Fruit fly (Drosophila melanogaster) whole organism, embryonic: ENCODE data around the gene lobo.

Source experiments
- Awh ChIP-seq: fragments of 200-800 bp; sonication (Bioruptor generic); IDR thresholded peaks from 2 replicates; pipeline ENCODE4, ENCODE4 v1.3.6; 2022; ENCODE audit warnings: missing biosample characterization, missing genetic modification characterization
- B-H1 ChIP-seq: fragments of 200-800 bp; sonication (Bioruptor generic); IDR thresholded peaks from 3 replicates; pipeline ENCODE4 v1.3.6; 2022; ENCODE audit warnings: missing biosample characterization, missing genetic modification characterization
- CG10321 ChIP-seq: fragments of 200-800 bp; sonication (Bioruptor generic); IDR thresholded peaks from 2 replicates; pipeline ENCODE4 v1.3.6; 2022; ENCODE audit warnings: missing biosample characterization, missing genetic modification characterization
- CG12104 ChIP-seq: fragments of 200-800 bp; sonication (Bioruptor generic); optimal IDR thresholded peaks from 3 replicates; lab custom pipeline; 2016; ENCODE audit warnings: missing biosample characterization, missing genetic modification characterization
- CG12391 ChIP-seq: fragments of 200-800 bp; sonication (Bioruptor generic); optimal IDR thresholded peaks from 3 replicates; lab custom pipeline; 2018; ENCODE audit warnings: missing biosample characterization, mild to moderate bottlenecking, missing genetic modification characterization, moderate library complexity
- CG13775 ChIP-seq: fragments of 200-800 bp; sonication (Bioruptor generic); optimal IDR thresholded peaks from 3 replicates; lab custom pipeline; 2017; ENCODE audit warnings: missing biosample characterization, mild to moderate bottlenecking, missing genetic modification characterization
- CG14965 ChIP-seq: fragments of 200-800 bp; sonication (Bioruptor generic); optimal IDR thresholded peaks from 2 replicates; lab custom pipeline; 2016; ENCODE audit warnings: missing biosample characterization, missing genetic modification characterization, borderline replicate concordance
- CG15601 ChIP-seq: fragments of 200-800 bp; sonication (Bioruptor generic); optimal IDR thresholded peaks from 3 replicates; lab custom pipeline; 2019; ENCODE audit warnings: missing biosample characterization, mild to moderate bottlenecking, missing genetic modification characterization, moderate library complexity
- CG1647 ChIP-seq: fragments of 200-800 bp; sonication (Bioruptor generic); optimal IDR thresholded peaks from 3 replicates; lab custom pipeline; 2016; ENCODE audit warnings: missing biosample characterization, missing genetic modification characterization
- CG16779 ChIP-seq: fragments of 200-800 bp; sonication (Bioruptor generic); IDR thresholded peaks from 2 replicates; pipeline ENCODE4 v1.3.6; 2022; ENCODE audit warnings: missing biosample characterization, missing genetic modification characterization
- CG16813 ChIP-seq: fragments of 200-800 bp; sonication (Bioruptor generic); IDR thresholded peaks from 3 replicates; pipeline ENCODE4 v1.3.6; 2022; ENCODE audit warnings: missing biosample characterization, missing genetic modification characterization; ENCODE audit not compliant: partially characterized antibody
- CG17361 ChIP-seq: fragments of 200-800 bp; sonication (Bioruptor generic); IDR thresholded peaks from 3 replicates; pipeline ENCODE4 v1.3.6; 2022; ENCODE audit warnings: missing biosample characterization, missing genetic modification characterization
- CG17568 ChIP-seq: fragments of 200-800 bp; sonication (Bioruptor generic); optimal IDR thresholded peaks from 2 replicates; lab custom pipeline; 2018; ENCODE audit warnings: missing biosample characterization, mild to moderate bottlenecking, missing genetic modification characterization, moderate library complexity
- CG2129 ChIP-seq: fragments of 200-800 bp; sonication (Bioruptor generic); IDR thresholded peaks from 2 replicates; pipeline ENCODE4 v1.3.6; 2022; ENCODE audit warnings: missing biosample characterization, missing genetic modification characterization; ENCODE audit not compliant: partially characterized antibody
- CG30020 ChIP-seq: fragments of 200-800 bp; optimal IDR thresholded peaks from 2 replicates; lab custom pipeline; 2019; ENCODE audit warnings: missing biosample characterization, mild to moderate bottlenecking, missing genetic modification characterization, moderate library complexity
- CG33213 ChIP-seq: fragments of 200-800 bp; sonication (Bioruptor generic); optimal IDR thresholded peaks from 3 replicates; lab custom pipeline; 2016; ENCODE audit warnings: missing biosample characterization, missing genetic modification characterization
- CG3995 ChIP-seq: fragments of 200-800 bp; sonication (Bioruptor generic); optimal IDR thresholded peaks from 3 replicates; lab custom pipeline; 2016; ENCODE audit warnings: missing biosample characterization, missing genetic modification characterization
- CG42726 ChIP-seq: fragments of 200-800 bp; sonication (Bioruptor generic); IDR thresholded peaks from 2 replicates; pipeline ENCODE4 v1.3.6; 2022; ENCODE audit warnings: missing biosample characterization, missing genetic modification characterization; ENCODE audit not compliant: partially characterized antibody
- CG5953 ChIP-seq: fragments of 200-800 bp; sonication (Bioruptor generic); IDR thresholded peaks from 2 replicates; pipeline ENCODE4 v1.3.6; 2022; ENCODE audit warnings: missing biosample characterization, missing genetic modification characterization
- CG6175 ChIP-seq: fragments of 200-800 bp; sonication (Bioruptor generic); IDR thresholded peaks from 3 replicates; pipeline ENCODE4 v1.3.6; 2022; ENCODE audit warnings: missing biosample characterization, missing genetic modification characterization
- CG7357 ChIP-seq: fragments of 200-800 bp; sonication (Bioruptor generic); IDR thresholded peaks from 3 replicates; pipeline ENCODE4 v1.3.6; 2022; ENCODE audit warnings: missing biosample characterization, missing genetic modification characterization
- CG8281 ChIP-seq: fragments of 200-800 bp; sonication (Bioruptor generic); optimal IDR thresholded peaks from 2 replicates; lab custom pipeline; 2018; ENCODE audit warnings: missing biosample characterization, mild to moderate bottlenecking, missing genetic modification characterization, moderate library complexity
- CG9609 ChIP-seq: fragments of 200-800 bp; sonication (Bioruptor generic); optimal IDR thresholded peaks from 3 replicates; lab custom pipeline; 2016; ENCODE audit warnings: missing biosample characterization, missing genetic modification characterization
- ERR ChIP-seq: fragments of 200-800 bp; sonication (Bioruptor generic); optimal IDR thresholded peaks from 2 replicates; lab custom pipeline; 2016; ENCODE audit warnings: missing biosample characterization, missing genetic modification characterization
- Eip74EF ChIP-seq, 2 experiments: fragments of 200-800 bp in 1 of 2; fragments of >200 bp in 1 of 2; sonication (Bioruptor generic) in 1 of 2; optimal IDR thresholded peaks; 2 replicates each; lab custom pipeline; 2017 to 2019; ENCODE audit warnings: missing biosample characterization in 2 of 2, missing genetic modification characterization in 2 of 2, mild to moderate bottlenecking in 1 of 2, moderate library complexity in 1 of 2
- Hr39 ChIP-seq: fragments of >200 bp; optimal IDR thresholded peaks from 2 replicates; lab custom pipeline; 2017
- Jarid2 ChIP-seq: fragments of 200-800 bp; sonication (Bioruptor generic); optimal IDR thresholded peaks from 3 replicates; lab custom pipeline; 2017; ENCODE audit warnings: mild to moderate bottlenecking, missing biosample characterization, missing genetic modification reagents, missing genetic modification characterization
- MBD-R2 ChIP-seq: fragments of 200-800 bp; sonication (Bioruptor generic); IDR thresholded peaks from 2 replicates; pipeline ENCODE4 v1.3.6; 2022; ENCODE audit warnings: missing biosample characterization, missing genetic modification characterization
- Max ChIP-seq: fragments of 200-800 bp; sonication (Bioruptor generic); optimal IDR thresholded peaks from 2 replicates; lab custom pipeline; 2016; ENCODE audit warnings: missing biosample characterization, mild to moderate bottlenecking, missing genetic modification characterization
- Optix ChIP-seq: fragments of 200-800 bp; sonication (Bioruptor generic); IDR thresholded peaks from 3 replicates; pipeline ENCODE4 v1.3.6; 2022; ENCODE audit warnings: missing biosample characterization, missing genetic modification characterization
- Tbp ChIP-seq: fragments of >200 bp; optimal IDR thresholded peaks from 2 replicates; lab custom pipeline; 2018; ENCODE audit warnings: missing biosample characterization, missing genetic modification characterization
- Vsx1 ChIP-seq: fragments of 200-800 bp; sonication (Bioruptor generic); optimal IDR thresholded peaks from 2 replicates; lab custom pipeline; 2017; ENCODE audit warnings: missing biosample characterization, mild to moderate bottlenecking, missing genetic modification characterization, missing genetic modification reagents
- al ChIP-seq: fragments of 200-800 bp; sonication (Bioruptor generic); IDR thresholded peaks from 2 replicates; pipeline ENCODE4 v1.3.6; 2022; ENCODE audit warnings: missing biosample characterization, missing genetic modification characterization
- ato ChIP-seq: fragments of 200-800 bp; sonication (Bioruptor generic); IDR thresholded peaks from 2 replicates; pipeline ENCODE4 v1.3.6; 2022; ENCODE audit warnings: missing biosample characterization, missing genetic modification characterization; ENCODE audit not compliant: partially characterized antibody
- croc ChIP-seq: fragments of 200-800 bp; sonication (Bioruptor generic); conservative IDR thresholded peaks from 3 replicates; pipeline ENCODE4 v1.3.6; 2022; ENCODE audit warnings: missing biosample characterization, missing genetic modification characterization
- fd96Cb ChIP-seq: fragments of 200-800 bp; sonication (Bioruptor generic); optimal IDR thresholded peaks from 2 replicates; lab custom pipeline; 2018; ENCODE audit warnings: missing biosample characterization, mild to moderate bottlenecking, missing genetic modification characterization, moderate library complexity
- insv ChIP-seq, 2 experiments: fragments of 200-800 bp; sonication (Bioruptor generic); optimal IDR thresholded peaks; 3 replicates each; lab custom pipeline; 2016 to 2018; ENCODE audit warnings: missing biosample characterization in 2 of 2, missing genetic modification characterization in 2 of 2
- klu ChIP-seq: fragments of 200-800 bp; sonication (Bioruptor generic); IDR thresholded peaks from 2 replicates; pipeline ENCODE4 v1.3.6; 2022; ENCODE audit warnings: missing biosample characterization, missing genetic modification characterization
- lov ChIP-seq, 2 experiments: fragments of 200-800 bp in 1 of 2; fragments of >200 bp in 1 of 2; sonication (Bioruptor generic) in 1 of 2; IDR thresholded peaks in 1 of 2; optimal IDR thresholded peaks in 1 of 2; 2 replicates in 1 of 2; 3 replicates in 1 of 2; pipeline versions ENCODE4 v1.3.6 to Lab custom; 2017 to 2022; ENCODE audit warnings: missing biosample characterization in 1 of 2, missing genetic modification characterization in 1 of 2
- mirr ChIP-seq: fragments of 200-800 bp; sonication (Bioruptor generic); optimal IDR thresholded peaks from 3 replicates; lab custom pipeline; 2018; ENCODE audit warnings: missing biosample characterization, mild to moderate bottlenecking, missing genetic modification characterization
- otp ChIP-seq: fragments of 200-800 bp; sonication (Bioruptor generic); IDR thresholded peaks from 3 replicates; pipeline ENCODE4, ENCODE4 v1.3.6; 2022; ENCODE audit warnings: missing biosample characterization, missing genetic modification characterization
- pfk ChIP-seq: fragments of 200-800 bp; sonication (Bioruptor generic); optimal IDR thresholded peaks from 2 replicates; lab custom pipeline; 2018; ENCODE audit warnings: missing biosample characterization, mild to moderate bottlenecking, missing genetic modification characterization, moderate library complexity
- pzg ChIP-seq: fragments of 200-800 bp; sonication (Bioruptor generic); optimal IDR thresholded peaks from 3 replicates; lab custom pipeline; 2018; ENCODE audit warnings: missing biosample characterization, mild to moderate bottlenecking, missing genetic modification characterization, moderate library complexity
- row ChIP-seq: fragments of 200-800 bp; sonication (Bioruptor generic); IDR thresholded peaks from 3 replicates; pipeline ENCODE4 v1.3.6; 2022; ENCODE audit warnings: missing biosample characterization, missing genetic modification characterization
- run ChIP-seq: fragments of 200-800 bp; sonication (Bioruptor generic); optimal IDR thresholded peaks from 3 replicates; lab custom pipeline; 2018; ENCODE audit warnings: missing biosample characterization, mild to moderate bottlenecking, missing genetic modification characterization
- schlank ChIP-seq: fragments of 200-800 bp; sonication (Bioruptor generic); optimal IDR thresholded peaks from 2 replicates; lab custom pipeline; 2018; ENCODE audit warnings: missing biosample characterization, mild to moderate bottlenecking, missing genetic modification characterization
- stc ChIP-seq: fragments of 200-800 bp; sonication (Bioruptor generic); IDR thresholded peaks from 2 replicates; pipeline ENCODE4 v1.3.6; 2022; ENCODE audit warnings: missing biosample characterization, missing genetic modification characterization
- tll ChIP-seq, 2 experiments: fragments of 200-800 bp in 1 of 2; fragments of >200 bp in 1 of 2; sonication (Bioruptor generic) in 1 of 2; optimal IDR thresholded peaks; 2 replicates each; lab custom pipeline; 2017 to 2019; ENCODE audit warnings: missing biosample characterization in 2 of 2, missing genetic modification characterization in 2 of 2, mild to moderate bottlenecking in 1 of 2, moderate library complexity in 1 of 2
- wek ChIP-seq: fragments of 200-800 bp; sonication (Bioruptor generic); optimal IDR thresholded peaks from 3 replicates; lab custom pipeline; 2018; ENCODE audit warnings: missing biosample characterization, mild to moderate bottlenecking, missing genetic modification characterization, moderate library complexity
- yki ChIP-seq: fragments of >200 bp; optimal IDR thresholded peaks from 3 replicates; lab custom pipeline; 2018

lobo gene

dm6 chr3R:25193726-25194204, at the start of gene lobo (continued):
- TF ChIP-seq CG14965 (peak; percentile 11), row (GFP tag; lab: Robert Waterston, UW) (peak; percentile 56), wek (GFP tag; lab: Kevin White, UChicago) (peak; percentile 18), ERR (GFP tag; lab: Kevin White, UChicago) (peak; percentile 12), CG16813 (GFP tag; lab: Robert Waterston, UW) (no peak), CG16779 (GFP tag; lab: Robert Waterston, UW) (no peak), CG17568 (GFP tag; lab: Kevin White, UChicago) (no peak), CG9609 (GFP tag; lab: Kevin White, UChicago) (peak; percentile 63), CG6175 (GFP tag; lab: Robert Waterston, UW) (no peak), lov (optimal IDR thresholded peaks at IDR 0.05; lab: Kevin White, UChicago) (no peak), lov (GFP tag; IDR thresholded peaks at IDR 0.05; lab: Robert Waterston, UW) (0 out of 3 replicates have a peak, but pooled peaks have one; percentile 65), CG8281 (tag; lab: Kevin White, UChicago) (no peak), Hr39 (lab: Kevin White, UChicago) (no peak), CG12391 (tag; lab: Kevin White, UChicago) (peak; percentile 77), otp (peak; percentile 84), al (GFP tag; lab: Robert Waterston, UW) (peak; percentile 48; the same call in 1 of the 2 replicates), CG5953 (GFP tag; lab: Robert Waterston, UW) (peak; percentile 72), CG12104 (no peak), Jarid2 (GFP tag; lab: Kevin White, UChicago) (peak; percentile 51), yki (lab: Kevin White, UChicago) (peak; percentile 69), Optix (GFP tag; lab: Robert Waterston, UW) (peak; percentile 45; the same call in 1 of the 3 replicates), CG42726 (GFP tag; lab: Robert Waterston, UW) (peak; percentile 62; the same call in 1 of the 2 replicates), MBD-R2 (peak; percentile 49), mirr (peak; percentile 45), CG3995 (GFP tag; lab: Kevin White, UChicago) (peak; percentile 39), B-H1 (GFP tag; lab: Robert Waterston, UW) (no peak; the same call in 2 of the 3 replicates), Tbp (no peak), fd96Cb (tag; lab: Kevin White, UChicago) (peak; percentile 24), CG10321 (GFP tag; lab: Robert Waterston, UW) (peak; percentile 44; the same call in 1 of the 2 replicates), stc (GFP tag; lab: Robert Waterston, UW) (peak; percentile 69), croc (GFP tag; lab: Robert Waterston, UW) (no peak), CG30020 (tag; lab: Kevin White, UChicago) (no peak), insv (GFP tag; optimal IDR thresholded peaks at IDR 0.05; lab: Kevin White, UChicago) (peak; percentile 90 to 99), Awh (peak; percentile 29; the same call in 1 of the 2 replicates), CG2129 (no peak), klu (no peak), CG17361 (GFP tag; lab: Robert Waterston, UW) (peak; percentile 53; the same call in 1 of the 3 replicates), Vsx1 (peak; percentile 34), ato (no peak), tll (GFP tag; optimal IDR thresholded peaks at IDR 0.05; lab: Kevin White, UChicago) (no peak), pzg (GFP tag; lab: Kevin White, UChicago) (peak; percentile 28), Max (no peak), CG33213 (peak; percentile 83), CG1647 (GFP tag; lab: Kevin White, UChicago) (no peak), Eip74EF (GFP tag; optimal IDR thresholded peaks at IDR 0.05; lab: Kevin White, UChicago) (peak; percentile 35 to 73), CG7357 (no peak), pfk (GFP tag; lab: Kevin White, UChicago) (peak; percentile 11), schlank (tag; lab: Kevin White, UChicago) (peak; percentile 45), CG13775 (GFP tag; lab: Kevin White, UChicago) (peak; percentile 77), CG15601 (tag; lab: Kevin White, UChicago) (peak; percentile 74), run (no peak)
